Worm (Caenorhabditis elegans) whole organism, L1 larva: ENCODE measurements around the gene srw-62.

Experiments used
- lin-39 ChIP-seq: fragments of 150-350 bp; optimal IDR thresholded peaks from 2 replicates; lab custom pipeline; 2014; ENCODE audit warnings: missing biosample characterization, missing genetic modification reagents, missing genetic modification characterization
- nhr-11 ChIP-seq: fragments of 150-350 bp; optimal IDR thresholded peaks from 2 replicates; lab custom pipeline; 2014; ENCODE audit warnings: missing biosample characterization, missing genetic modification characterization
- nhr-76 ChIP-seq: sonication (generic microtip); optimal IDR thresholded peaks from 2 replicates; lab custom pipeline; 2017; ENCODE audit warnings: missing biosample characterization, missing genetic modification characterization
- pqm-1 ChIP-seq: sonication (generic microtip); optimal IDR thresholded peaks from 3 replicates; lab custom pipeline; 2017; ENCODE audit warnings: missing biosample characterization, missing genetic modification characterization
- snpc-4 ChIP-seq: fragments of 150-350 bp; optimal IDR thresholded peaks from 2 replicates; lab custom pipeline; 2014; ENCODE audit warnings: missing biosample characterization, missing genetic modification characterization
- zag-1 ChIP-seq: fragments of 150-350 bp; optimal IDR thresholded peaks from 2 replicates; lab custom pipeline; 2014; ENCODE audit warnings: missing biosample characterization, missing genetic modification characterization

DNA sequence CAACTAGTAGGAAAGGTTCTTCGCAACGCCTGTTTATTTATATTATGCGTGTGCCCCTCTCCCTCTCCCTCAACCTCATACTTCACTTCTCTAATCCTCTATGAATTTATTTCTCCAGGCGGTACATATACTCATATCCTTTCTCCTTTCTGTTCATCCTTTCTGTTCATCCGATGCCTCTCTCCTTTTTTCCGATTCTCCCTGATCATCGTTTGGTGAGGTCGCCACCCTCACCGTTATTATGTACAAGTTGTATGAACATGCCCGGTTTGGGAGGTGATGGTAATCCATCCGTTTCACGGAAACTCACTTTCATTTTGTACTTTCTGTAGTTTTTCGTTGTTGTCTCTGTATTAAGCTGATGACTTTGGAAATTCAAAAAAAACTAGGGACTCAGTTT, 14.5 kb downstream of the srw-62 start:
- no peak for TF ChIP-seq nhr-76 (tag; lab: Kevin White, UChicago)
- TF ChIP-seq snpc-4 (tag; lab: Kevin White, UChicago) = no peak
- no peak for TF ChIP-seq nhr-11 (tag; lab: Kevin White, UChicago)
- no peak for TF ChIP-seq pqm-1
- TF ChIP-seq lin-39 (tag; lab: Kevin White, UChicago) = no peak
- no peak for TF ChIP-seq zag-1 (tag; lab: Kevin White, UChicago)
